Fruit fly (Drosophila melanogaster) whole organism, embryonic: Measurements from ENCODE around the gene RanGAP.
A peak's percentile ranks its signal among the peaks of the same experiment; 100 is the strongest.

Source experiments
- Asciz ChIP-seq: fragments of 200-800 bp; sonication (Bioruptor generic); optimal IDR thresholded peaks from 2 replicates; lab custom pipeline; 2017; ENCODE audit warnings: missing biosample characterization, mild to moderate bottlenecking, missing genetic modification characterization, missing genetic modification reagents
- Atf3 ChIP-seq: fragments of 200-800 bp; sonication (Bioruptor generic); optimal IDR thresholded peaks from 3 replicates; lab custom pipeline; 2016; ENCODE audit warnings: missing biosample characterization, missing genetic modification characterization
- B-H1 ChIP-seq: fragments of 200-800 bp; sonication (Bioruptor generic); IDR thresholded peaks from 3 replicates; pipeline ENCODE4 v1.3.6; 2022; ENCODE audit warnings: missing biosample characterization, missing genetic modification characterization
- Bgb ChIP-seq: fragments of 200-800 bp; sonication (Bioruptor generic); IDR thresholded peaks from 2 replicates; pipeline ENCODE4 v1.3.6; 2022; ENCODE audit warnings: missing biosample characterization, missing genetic modification characterization; ENCODE audit not compliant: partially characterized antibody
- CG12236 ChIP-seq: fragments of 200-800 bp; sonication (Bioruptor generic); optimal IDR thresholded peaks from 2 replicates; lab custom pipeline; 2016; ENCODE audit warnings: missing biosample characterization, missing genetic modification characterization
- CG13123 ChIP-seq: fragments of 200-800 bp; sonication (Bioruptor generic); optimal IDR thresholded peaks from 2 replicates; lab custom pipeline; 2016; ENCODE audit warnings: missing biosample characterization, missing genetic modification characterization
- CG13296 ChIP-seq: fragments of 200-800 bp; sonication (Bioruptor generic); optimal IDR thresholded peaks from 3 replicates; lab custom pipeline; 2018; ENCODE audit warnings: missing biosample characterization, mild to moderate bottlenecking, missing genetic modification characterization
- CG13624 ChIP-seq: fragments of 200-800 bp; sonication (Bioruptor generic); optimal IDR thresholded peaks from 2 replicates; lab custom pipeline; 2016; ENCODE audit warnings: missing biosample characterization, missing genetic modification characterization
- CG15269 ChIP-seq: fragments of 200-800 bp; sonication (Bioruptor generic); optimal IDR thresholded peaks from 2 replicates; lab custom pipeline; 2018; ENCODE audit warnings: missing biosample characterization, mild to moderate bottlenecking, missing genetic modification characterization, moderate library complexity
- CG15696 ChIP-seq: fragments of 200-800 bp; sonication (Bioruptor generic); optimal IDR thresholded peaks from 2 replicates; lab custom pipeline; 2019; ENCODE audit warnings: missing biosample characterization, mild to moderate bottlenecking, missing genetic modification characterization, moderate library complexity
- CG1647 ChIP-seq: fragments of 200-800 bp; sonication (Bioruptor generic); optimal IDR thresholded peaks from 3 replicates; lab custom pipeline; 2016; ENCODE audit warnings: missing biosample characterization, missing genetic modification characterization
- CG18476 ChIP-seq: fragments of 200-800 bp; sonication (Bioruptor generic); optimal IDR thresholded peaks from 2 replicates; lab custom pipeline; 2016; ENCODE audit warnings: missing biosample characterization, mild to moderate bottlenecking, missing genetic modification characterization
- CG2199 ChIP-seq: fragments of 200-800 bp; sonication (Bioruptor generic); IDR thresholded peaks from 3 replicates; pipeline ENCODE4 v1.3.6; 2022; ENCODE audit warnings: missing biosample characterization, missing genetic modification characterization
- CG31441 ChIP-seq: fragments of 200-800 bp; sonication (Bioruptor generic); IDR thresholded peaks from 2 replicates; pipeline ENCODE4 v1.3.6; 2022; ENCODE audit warnings: missing biosample characterization, missing genetic modification characterization
- CG34376 ChIP-seq: fragments of 200-800 bp; sonication (Bioruptor generic); optimal IDR thresholded peaks from 2 replicates; lab custom pipeline; 2018; ENCODE audit warnings: missing biosample characterization, mild to moderate bottlenecking, missing genetic modification characterization
- CG3726 ChIP-seq: fragments of 200-800 bp; sonication (Bioruptor generic); IDR thresholded peaks from 3 replicates; pipeline ENCODE4, ENCODE4 v1.3.6; 2022; ENCODE audit warnings: missing biosample characterization, missing genetic modification characterization
- CG4360 ChIP-seq: fragments of 200-800 bp; sonication (Bioruptor generic); IDR thresholded peaks from 2 replicates; pipeline ENCODE4 v1.3.6; 2022; ENCODE audit warnings: missing biosample characterization, missing genetic modification characterization
- CG4404 ChIP-seq: fragments of 200-800 bp; sonication (Bioruptor generic); IDR thresholded peaks from 2 replicates; pipeline ENCODE4 v1.3.6; 2022; ENCODE audit warnings: missing biosample characterization, missing genetic modification characterization
- CG4730 ChIP-seq: fragments of 200-800 bp; sonication (Bioruptor generic); IDR thresholded peaks from 2 replicates; pipeline ENCODE4 v1.3.6; 2022; ENCODE audit warnings: missing biosample characterization, missing genetic modification characterization
- CG4820 ChIP-seq: fragments of 200-800 bp; sonication (Bioruptor generic); optimal IDR thresholded peaks from 3 replicates; lab custom pipeline; 2016; ENCODE audit warnings: missing biosample characterization, missing genetic modification characterization
- CG5245 ChIP-seq: fragments of 200-800 bp; sonication (Bioruptor generic); optimal IDR thresholded peaks from 3 replicates; lab custom pipeline; 2016; ENCODE audit warnings: missing biosample characterization, missing genetic modification characterization
- CG6272 ChIP-seq: fragments of 200-800 bp; sonication (Bioruptor generic); IDR thresholded peaks from 2 replicates; pipeline ENCODE4 v1.3.6; 2022; ENCODE audit warnings: missing biosample characterization, missing genetic modification characterization
- CG7987 ChIP-seq: fragments of 200-800 bp; sonication (Bioruptor generic); optimal IDR thresholded peaks from 2 replicates; lab custom pipeline; 2018; ENCODE audit warnings: missing biosample characterization, mild to moderate bottlenecking, missing genetic modification characterization, moderate library complexity
- Doc2 ChIP-seq: fragments of 200-800 bp; sonication (Bioruptor generic); IDR thresholded peaks from 2 replicates; pipeline ENCODE4 v1.3.6; 2022; ENCODE audit warnings: missing biosample characterization, missing genetic modification characterization
- Drgx ChIP-seq: fragments of 200-800 bp; sonication (Bioruptor generic); IDR thresholded peaks from 2 replicates; pipeline ENCODE4 v1.3.6; 2022; ENCODE audit warnings: missing biosample characterization, missing genetic modification characterization
- Eip74EF ChIP-seq, 2 experiments: fragments of 200-800 bp in 1 of 2; fragments of >200 bp in 1 of 2; sonication (Bioruptor generic) in 1 of 2; optimal IDR thresholded peaks; 2 replicates each; lab custom pipeline; 2017 to 2019; ENCODE audit warnings: missing biosample characterization in 2 of 2, missing genetic modification characterization in 2 of 2, mild to moderate bottlenecking in 1 of 2, moderate library complexity in 1 of 2
- Ets65A ChIP-seq: fragments of 200-800 bp; sonication (Bioruptor generic); peaks from one replicate; lab custom pipeline; 2016; ENCODE audit warnings: missing biosample characterization, missing genetic modification characterization
- Nf-YA ChIP-seq: fragments of 200-800 bp; sonication (Bioruptor generic); IDR thresholded peaks from 2 replicates; pipeline ENCODE4 v1.3.6; 2022; ENCODE audit warnings: missing biosample characterization, missing genetic modification characterization
- Opbp ChIP-seq: fragments of 200-800 bp; sonication (Bioruptor generic); IDR thresholded peaks from 3 replicates; pipeline ENCODE4 v1.3.6; 2022; ENCODE audit warnings: missing biosample characterization, missing genetic modification characterization; ENCODE audit not compliant: partially characterized antibody
- Pdp1 ChIP-seq, 2 experiments: fragments of 200-800 bp; sonication (Bioruptor generic); optimal IDR thresholded peaks; 3 replicates each; lab custom pipeline; 2016; ENCODE audit warnings: missing biosample characterization in 2 of 2, missing genetic modification characterization in 2 of 2, mild to moderate bottlenecking in 1 of 2, moderate library complexity in 1 of 2
- Sry-δ ChIP-seq: fragments of 200-800 bp; sonication (Bioruptor generic); optimal IDR thresholded peaks from 2 replicates; lab custom pipeline; 2016; ENCODE audit warnings: missing biosample characterization, missing genetic modification characterization
- aop ChIP-seq: fragments of 200-800 bp; sonication (Bioruptor generic); IDR thresholded peaks from 2 replicates; pipeline ENCODE4 v1.3.6; 2022; ENCODE audit warnings: missing biosample characterization, missing genetic modification characterization
- ato ChIP-seq: fragments of 200-800 bp; sonication (Bioruptor generic); IDR thresholded peaks from 2 replicates; pipeline ENCODE4 v1.3.6; 2022; ENCODE audit warnings: missing biosample characterization, missing genetic modification characterization; ENCODE audit not compliant: partially characterized antibody
- az2 ChIP-seq: fragments of 200-800 bp; sonication (Bioruptor generic); optimal IDR thresholded peaks from 3 replicates; lab custom pipeline; 2016; ENCODE audit warnings: missing biosample characterization, missing genetic modification characterization
- danr ChIP-seq: fragments of 200-800 bp; sonication (Bioruptor generic); IDR thresholded peaks from 2 replicates; pipeline ENCODE4 v1.3.6; 2022; ENCODE audit warnings: missing biosample characterization, missing genetic modification characterization
- dati ChIP-seq: fragments of 200-800 bp; sonication (Bioruptor generic); IDR thresholded peaks from 2 replicates; pipeline ENCODE4 v1.3.6; 2022; ENCODE audit warnings: missing biosample characterization, missing genetic modification characterization
- ftz-f1 ChIP-seq: fragments of 200-800 bp; sonication (Bioruptor generic); optimal IDR thresholded peaks from 2 replicates; lab custom pipeline; 2016; ENCODE audit warnings: missing biosample characterization, missing genetic modification characterization
- hkb ChIP-seq, 2 experiments: fragments of 200-800 bp in 1 of 2; fragments of >200 bp in 1 of 2; sonication (Bioruptor generic) in 1 of 2; IDR thresholded peaks in 1 of 2; optimal IDR thresholded peaks in 1 of 2; 2 replicates each; pipeline versions ENCODE4 v1.3.6 to Lab custom; 2017 to 2022; ENCODE audit warnings: missing biosample characterization in 1 of 2, missing genetic modification characterization in 1 of 2
- lola ChIP-seq, 3 experiments: fragments of >200 bp in 2 of 3; fragments of 200-800 bp in 1 of 3; sonication (Bioruptor generic) in 1 of 3; optimal IDR thresholded peaks; 2 replicates each; lab custom pipeline; 2017 to 2019; ENCODE audit warnings: missing biosample characterization in 3 of 3, missing genetic modification characterization in 3 of 3, mild to moderate bottlenecking in 1 of 3, moderate library complexity in 1 of 3
- org-1 ChIP-seq: fragments of 200-800 bp; sonication (Bioruptor generic); optimal IDR thresholded peaks from 2 replicates; lab custom pipeline; 2017; ENCODE audit warnings: missing biosample characterization, missing genetic modification characterization
- pita ChIP-seq: fragments of 200-800 bp; sonication (Bioruptor generic); optimal IDR thresholded peaks from 2 replicates; lab custom pipeline; 2017; ENCODE audit warnings: missing biosample characterization, mild to moderate bottlenecking, missing genetic modification characterization
- sc ChIP-seq, 3 experiments: fragments of >200 bp in 2 of 3; fragments of 200-800 bp in 1 of 3; sonication (Bioruptor generic) in 1 of 3; optimal IDR thresholded peaks; 2 replicates in 2 of 3; 3 replicates in 1 of 3; lab custom pipeline; 2017; ENCODE audit warnings: mild to moderate bottlenecking in 1 of 3, missing biosample characterization in 1 of 3, missing genetic modification characterization in 1 of 3, missing genetic modification reagents in 1 of 3
- sd ChIP-seq: fragments of 200-800 bp; sonication (Bioruptor generic); optimal IDR thresholded peaks from 3 replicates; lab custom pipeline; 2018; ENCODE audit warnings: missing biosample characterization, mild to moderate bottlenecking, missing genetic modification characterization, moderate library complexity
- sens-2 ChIP-seq: fragments of 200-800 bp; sonication (Bioruptor generic); IDR thresholded peaks from 2 replicates; pipeline ENCODE4 v1.3.6; 2022; ENCODE audit warnings: missing biosample characterization, missing genetic modification characterization
- sqz ChIP-seq: fragments of 200-800 bp; sonication (Bioruptor generic); optimal IDR thresholded peaks from 3 replicates; lab custom pipeline; 2018; ENCODE audit warnings: missing biosample characterization, mild to moderate bottlenecking, missing genetic modification characterization
- twi ChIP-seq: fragments of 200-800 bp; optimal IDR thresholded peaks from 2 replicates; lab custom pipeline; 2019; ENCODE audit warnings: missing biosample characterization, mild to moderate bottlenecking, missing genetic modification characterization, moderate library complexity
- wor ChIP-seq: fragments of 200-800 bp; sonication (Bioruptor generic); IDR thresholded peaks from 2 replicates; pipeline ENCODE4 v1.3.6; 2022; ENCODE audit warnings: missing biosample characterization, missing genetic modification characterization

Gene RanGAP

dm6 chr2L:19416602-19417497 lies 24.9 kb upstream of the RanGAP start, which contains the start of gene Lectin-galC1 (continued):
- no peak for TF ChIP-seq Doc2 (GFP tag; lab: Robert Waterston, UW)
- peak; percentile 80 for TF ChIP-seq CG4730 (GFP tag; lab: Robert Waterston, UW)
- TF ChIP-seq CG15269 (tag; lab: Kevin White, UChicago): peak; percentile 90
- peak; percentile 87 for TF ChIP-seq org-1 (GFP tag; lab: Kevin White, UChicago)
- peak; percentile 63; the same call in 1 of the 2 replicates for TF ChIP-seq aop (GFP tag; lab: Robert Waterston, UW)
- TF ChIP-seq pita (GFP tag; lab: Kevin White, UChicago): no peak
- peak; percentile 86 for TF ChIP-seq CG12236 (GFP tag; lab: Kevin White, UChicago)
- TF ChIP-seq CG1647 (GFP tag; lab: Kevin White, UChicago): peak; percentile 87
- peak; percentile 60 for TF ChIP-seq danr (GFP tag; lab: Robert Waterston, UW)
- TF ChIP-seq Bgb (GFP tag; lab: Robert Waterston, UW): no peak
- peak; percentile 71; the same call in 1 of the 2 replicates for TF ChIP-seq CG6272 (GFP tag; lab: Robert Waterston, UW)
- TF ChIP-seq Nf-YA: peak; percentile 46
- TF ChIP-seq CG4360 (GFP tag; lab: Robert Waterston, UW): peak; percentile 48; the same call in 1 of the 2 replicates
- TF ChIP-seq sqz (GFP tag; lab: Kevin White, UChicago): peak; percentile 75
- peak; percentile 90 for TF ChIP-seq CG31441 (GFP tag; lab: Robert Waterston, UW)
- peak; percentile 96 for TF ChIP-seq Ets65A
- peak; percentile 86 for TF ChIP-seq Drgx (GFP tag; lab: Robert Waterston, UW)
- TF ChIP-seq hkb (optimal IDR thresholded peaks at IDR 0.05; lab: Kevin White, UChicago): no peak
- peak; percentile 87 for TF ChIP-seq hkb (GFP tag; IDR thresholded peaks at IDR 0.05; lab: Robert Waterston, UW)
- TF ChIP-seq ftz-f1 (GFP tag; lab: Kevin White, UChicago): no peak
- no peak for TF ChIP-seq ato (GFP tag; lab: Robert Waterston, UW)
- peak; percentile 82 for TF ChIP-seq CG13624 (GFP tag; lab: Kevin White, UChicago)
- TF ChIP-seq CG5245 (GFP tag; lab: Kevin White, UChicago): peak; percentile 90
- peak; percentile 81 for TF ChIP-seq CG15696 (tag; lab: Kevin White, UChicago)
- peak; percentile 77 for TF ChIP-seq CG4404 (GFP tag; lab: Robert Waterston, UW)
- TF ChIP-seq sens-2: peak; percentile 78
- TF ChIP-seq Atf3 (GFP tag; lab: Kevin White, UChicago): peak; percentile 85
- TF ChIP-seq Eip74EF (GFP tag; optimal IDR thresholded peaks at IDR 0.05; lab: Kevin White, UChicago): peak in 1 of 2 experiments; percentile 89
- TF ChIP-seq Pdp1 (GFP tag; optimal IDR thresholded peaks at IDR 0.05; lab: Kevin White, UChicago): peak; percentile 87 to 90
- peak; percentile 8 for TF ChIP-seq CG7987 (GFP tag; lab: Kevin White, UChicago)
- peak in 1 of 3 experiments; percentile 83 for TF ChIP-seq lola (GFP tag; optimal IDR thresholded peaks at IDR 0.05; lab: Kevin White, UChicago)
- TF ChIP-seq CG34376: no peak
- peak; percentile 74 for TF ChIP-seq CG13123 (GFP tag; lab: Kevin White, UChicago)
- no peak for TF ChIP-seq sc (optimal IDR thresholded peaks at IDR 0.05; lab: Kevin White, UChicago)
- TF ChIP-seq sc (GFP tag; optimal IDR thresholded peaks at IDR 0.05; lab: Kevin White, UChicago): peak; percentile 77
- peak; percentile 60 for TF ChIP-seq Sry-δ (GFP tag; lab: Kevin White, UChicago)
- TF ChIP-seq az2 (GFP tag; lab: Kevin White, UChicago): peak; percentile 91
- 0 out of 3 replicates have a peak, but pooled peaks have one; percentile 81 for TF ChIP-seq CG3726 (GFP tag; lab: Robert Waterston, UW)
- TF ChIP-seq Asciz (GFP tag; lab: Kevin White, UChicago): peak; percentile 92
- no peak for TF ChIP-seq Opbp
- peak; percentile 77 for TF ChIP-seq wor (GFP tag; lab: Robert Waterston, UW)
- TF ChIP-seq CG18476: peak; percentile 81
- peak; percentile 47 for TF ChIP-seq dati (GFP tag; lab: Robert Waterston, UW)
- peak; percentile 76 for TF ChIP-seq CG13296 (GFP tag; lab: Kevin White, UChicago)
- TF ChIP-seq twi: peak; percentile 80
- TF ChIP-seq CG2199 (GFP tag; lab: Robert Waterston, UW): peak; percentile 27; the same call in 1 of the 3 replicates
- TF ChIP-seq CG4820 (GFP tag; lab: Kevin White, UChicago): peak; percentile 90
- TF ChIP-seq B-H1 (GFP tag; lab: Robert Waterston, UW): peak; percentile 81
- TF ChIP-seq sd: peak; percentile 81
